Worm (Caenorhabditis elegans): Measurements from ENCODE around the gene F10E9.4.

Gene F10E9.4

DNA sequence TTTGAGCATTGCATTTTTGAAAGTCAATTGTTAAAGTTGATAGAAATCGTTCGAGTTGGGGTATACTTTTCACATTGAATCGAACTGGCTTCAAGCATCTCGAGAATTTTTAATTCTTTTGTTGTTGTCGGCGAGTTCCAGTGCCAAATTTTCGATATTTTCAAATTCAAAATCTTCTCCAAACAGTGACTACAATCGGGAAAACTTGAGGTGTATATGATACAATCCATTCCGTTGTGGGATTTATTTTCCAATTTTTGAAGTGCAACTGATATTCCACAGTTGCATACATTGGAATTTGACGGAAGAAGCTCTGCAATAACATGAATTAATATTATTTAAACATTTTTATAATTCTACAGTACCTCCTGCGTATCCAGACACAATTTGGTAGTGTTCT, 2.5 kb upstream of the F10E9.4 start:
- TF ChIP-seq nhr-11 (tag; optimal IDR thresholded peaks at IDR 0.05) (no peak), egl-27 (tag; optimal IDR thresholded peaks at IDR 0.05) (no peak), ztf-11 (tag; optimal IDR thresholded peaks at IDR 0.05) (no peak), skn-1 (tag; optimal IDR thresholded peaks at IDR 0.05) (no peak), nhr-77 (tag; optimal IDR thresholded peaks at IDR 0.05) (no peak), nhr-76 (tag; optimal IDR thresholded peaks at IDR 0.05) (no peak), pha-4 (tag; optimal IDR thresholded peaks at IDR 0.05) (no peak), fkh-10 (GFP tag; optimal IDR thresholded peaks at IDR 0.05) (no peak), daf-12 (tag; optimal IDR thresholded peaks at IDR 0.05) (no peak), tbx-2 (tag; optimal IDR thresholded peaks at IDR 0.05) (no peak)

DNA sequence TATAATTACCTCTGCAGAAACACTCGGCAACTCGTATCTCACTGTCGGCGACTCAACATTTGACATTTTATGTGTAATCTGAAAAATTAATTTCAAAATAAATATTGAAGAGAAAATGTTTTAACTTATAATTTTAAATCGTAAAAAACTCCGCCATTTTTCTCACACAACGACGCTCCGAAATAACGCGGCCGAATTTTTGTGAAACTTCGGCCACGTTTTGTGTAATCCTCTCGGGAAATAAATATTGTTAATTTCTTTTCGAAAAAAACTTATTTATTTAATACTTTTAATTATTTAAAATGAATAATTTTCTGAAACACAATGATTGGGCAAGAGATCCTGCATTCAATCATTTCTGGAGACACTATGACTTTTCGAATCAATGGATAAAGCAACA, 982 bp upstream of the F10E9.4 start, which contains the start of the genes F10E9.7 and F10E9.5:
TSS of gene F10E9.7 (minus strand) at position 86 of the 400 bp plus-strand sequence.
TSS of gene F10E9.5 (plus strand) at position 237 of the 400 bp plus-strand sequence.
- TF ChIP-seq R02D3.7 (tag; optimal IDR thresholded peaks at IDR 0.05): peak; percentile 55
- peak; percentile 30 for TF ChIP-seq fkh-10 (GFP tag; optimal IDR thresholded peaks at IDR 0.05)
- peak; percentile 96 for TF ChIP-seq pha-4 (tag; optimal IDR thresholded peaks at IDR 0.05)
- no peak for TF ChIP-seq jun-1 (tag; optimal IDR thresholded peaks at IDR 0.05)
- peak; percentile 32 for TF ChIP-seq ceh-28 (tag; optimal IDR thresholded peaks at IDR 0.05)
- TF ChIP-seq egl-5 (tag; optimal IDR thresholded peaks at IDR 0.05): peak; percentile 68
- TF ChIP-seq unc-39 (tag; optimal IDR thresholded peaks at IDR 0.05): no peak
- no peak for TF ChIP-seq nhr-76 (tag; optimal IDR thresholded peaks at IDR 0.05)
- peak; percentile 58 for TF ChIP-seq ceh-82 (tag; optimal IDR thresholded peaks at IDR 0.05)
- TF ChIP-seq ama-1 (optimal IDR thresholded peaks at IDR 0.05): no peak
- TF ChIP-seq lin-15B (tag; optimal IDR thresholded peaks at IDR 0.05): peak; percentile 97
- TF ChIP-seq nhr-25 (tag; optimal IDR thresholded peaks at IDR 0.05): peak; percentile 57
- peak; percentile 17 for TF ChIP-seq elt-1 (tag; optimal IDR thresholded peaks at IDR 0.05)
- no peak for TF ChIP-seq elt-3 (tag; optimal IDR thresholded peaks at IDR 0.05)
- no peak for TF ChIP-seq nhr-12 (tag; optimal IDR thresholded peaks at IDR 0.05)
- TF ChIP-seq tbx-2 (tag; optimal IDR thresholded peaks at IDR 0.05): peak; percentile 56
- no peak for TF ChIP-seq nhr-28 (tag; optimal IDR thresholded peaks at IDR 0.05)
- peak; percentile 89 for TF ChIP-seq lsy-12 (tag; optimal IDR thresholded peaks at IDR 0.05)
- TF ChIP-seq fos-1 (tag; optimal IDR thresholded peaks at IDR 0.05): no peak
- peak; percentile 97 for TF ChIP-seq nhr-43 (tag; optimal IDR thresholded peaks at IDR 0.05; ENCODE audit: poor library complexity, severe bottlenecking)
- TF ChIP-seq eor-1 (tag; optimal IDR thresholded peaks at IDR 0.05): peak in 1 of 2 experiments; percentile 49
- TF ChIP-seq fkh-2 (tag; optimal IDR thresholded peaks at IDR 0.05): no peak
- TF ChIP-seq nhr-67 (tag; optimal IDR thresholded peaks at IDR 0.05): peak; percentile 60
- peak; percentile 27 for TF ChIP-seq pqm-1 (tag; optimal IDR thresholded peaks at IDR 0.05)
- TF ChIP-seq lin-39 (tag; optimal IDR thresholded peaks at IDR 0.05): peak; percentile 62
- peak; percentile 58 for TF ChIP-seq skn-1 (tag; optimal IDR thresholded peaks at IDR 0.05)
- no peak for TF ChIP-seq nhr-77 (tag; optimal IDR thresholded peaks at IDR 0.05)
- peak; percentile 71 for TF ChIP-seq hmg-11 (tag; optimal IDR thresholded peaks at IDR 0.05)
- TF ChIP-seq snpc-4 (tag; optimal IDR thresholded peaks at IDR 0.05): peak; percentile 86
- peak; percentile 53 for TF ChIP-seq elt-2 (tag; optimal IDR thresholded peaks at IDR 0.05)
- peak; percentile 89 for TF ChIP-seq nfya-1 (tag; optimal IDR thresholded peaks at IDR 0.05; ENCODE audit: insufficient read depth)
- TF ChIP-seq nhr-23 (tag; optimal IDR thresholded peaks at IDR 0.05): peak; percentile 96

DNA sequence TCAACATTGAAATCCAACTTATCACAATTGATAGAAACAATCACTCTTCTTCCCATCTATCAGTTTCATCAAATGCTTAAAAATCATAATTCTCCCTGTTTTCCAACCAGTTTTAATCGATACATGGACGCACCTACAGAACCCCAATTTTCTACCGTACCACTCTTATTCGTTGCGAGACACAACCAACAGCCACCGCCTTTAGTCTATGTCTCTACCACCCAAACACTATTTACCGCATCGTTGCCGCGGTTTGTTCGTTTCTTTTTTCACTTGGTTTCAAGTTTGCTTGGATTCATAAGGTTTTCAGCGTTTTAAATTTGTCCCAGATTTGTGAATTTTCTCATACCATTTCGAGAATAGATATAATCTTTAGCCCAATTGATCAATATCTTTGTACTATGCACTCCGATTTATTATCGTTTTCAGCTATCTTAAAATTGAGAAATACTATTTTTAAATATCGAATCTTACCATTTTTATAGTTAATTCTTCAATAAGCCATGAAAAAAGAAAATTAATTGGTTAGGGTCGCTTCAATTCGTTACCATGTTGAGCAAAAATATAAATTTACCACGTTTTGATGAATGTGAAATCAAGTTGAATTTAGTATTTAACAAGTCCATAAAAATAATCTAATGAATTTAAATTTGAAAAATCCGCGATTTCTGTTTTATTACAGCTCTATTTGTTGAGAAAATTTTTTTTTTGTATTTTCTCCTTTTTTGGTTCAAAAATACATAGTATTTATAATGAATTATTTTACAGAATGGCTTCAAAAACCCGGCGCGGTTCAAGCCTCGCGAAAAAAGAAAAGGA, 2.1 kb downstream of the F10E9.4 start, which contains the start of gene F10E9.3:
TSS of gene F10E9.3 (plus strand) at position 769 of the 819 bp plus-strand sequence.
- TF ChIP-seq pha-4 (tag; optimal IDR thresholded peaks at IDR 0.05): peak; percentile 62
- no peak for TF ChIP-seq ceh-28 (tag; optimal IDR thresholded peaks at IDR 0.05)
- no peak for TF ChIP-seq nhr-67 (tag; optimal IDR thresholded peaks at IDR 0.05)
- TF ChIP-seq elt-2 (tag; optimal IDR thresholded peaks at IDR 0.05): no peak
- no peak for TF ChIP-seq daf-12 (tag; optimal IDR thresholded peaks at IDR 0.05)
- peak; percentile 11 for TF ChIP-seq nhr-23 (tag; optimal IDR thresholded peaks at IDR 0.05)
- TF ChIP-seq lin-15B (tag; optimal IDR thresholded peaks at IDR 0.05): peak; percentile 51
- no peak for TF ChIP-seq eor-1 (tag; optimal IDR thresholded peaks at IDR 0.05)
- no peak for TF ChIP-seq jun-1 (tag; optimal IDR thresholded peaks at IDR 0.05)
- TF ChIP-seq nfya-1 (tag; optimal IDR thresholded peaks at IDR 0.05; ENCODE audit: insufficient read depth): peak; percentile 94
- TF ChIP-seq ZK546.5 (tag; optimal IDR thresholded peaks at IDR 0.05): no peak
- TF ChIP-seq hmg-11 (tag; optimal IDR thresholded peaks at IDR 0.05): peak; percentile 28
- TF ChIP-seq pqm-1 (tag; optimal IDR thresholded peaks at IDR 0.05): peak; percentile 14

Data from whole organism, L3 larva.